Worm (Caenorhabditis elegans): ENCODE measurements around the gene sre-37.
A peak's percentile ranks its signal among the peaks of the same experiment; 100 is the strongest.

The sre-37 gene

ce11 chrII:12491936-12492335 lies 26.3 kb downstream of the sre-37 start, which contains the start of gene srz-6:
Gene srz-6 (plus strand): TSS chrII:12492236.
- TF ChIP-seq unc-62 (GFP tag; optimal IDR thresholded peaks at IDR 0.05) (no peak), fkh-10 (GFP tag; optimal IDR thresholded peaks at IDR 0.05) (no peak), elt-3 (tag; optimal IDR thresholded peaks at IDR 0.05) (no peak), nhr-237 (tag; optimal IDR thresholded peaks at IDR 0.05) (no peak), nhr-23 (tag; optimal IDR thresholded peaks at IDR 0.05) (no peak), eor-1 (tag; optimal IDR thresholded peaks at IDR 0.05) (no peak), hmg-11 (tag; optimal IDR thresholded peaks at IDR 0.05) (no peak), egl-5 (tag; optimal IDR thresholded peaks at IDR 0.05) (no peak), nhr-12 (tag; optimal IDR thresholded peaks at IDR 0.05) (no peak), tbx-2 (tag; optimal IDR thresholded peaks at IDR 0.05) (no peak), jun-1 (tag; optimal IDR thresholded peaks at IDR 0.05) (no peak), pha-4 (tag; optimal IDR thresholded peaks at IDR 0.05) (no peak), ama-1 (optimal IDR thresholded peaks at IDR 0.05) (no peak), fkh-2 (tag; optimal IDR thresholded peaks at IDR 0.05) (no peak), nhr-25 (tag; optimal IDR thresholded peaks at IDR 0.05) (no peak), egl-27 (tag; optimal IDR thresholded peaks at IDR 0.05) (no peak), elt-1 (tag; optimal IDR thresholded peaks at IDR 0.05) (no peak), nhr-11 (tag; optimal IDR thresholded peaks at IDR 0.05) (no peak)

DNA sequence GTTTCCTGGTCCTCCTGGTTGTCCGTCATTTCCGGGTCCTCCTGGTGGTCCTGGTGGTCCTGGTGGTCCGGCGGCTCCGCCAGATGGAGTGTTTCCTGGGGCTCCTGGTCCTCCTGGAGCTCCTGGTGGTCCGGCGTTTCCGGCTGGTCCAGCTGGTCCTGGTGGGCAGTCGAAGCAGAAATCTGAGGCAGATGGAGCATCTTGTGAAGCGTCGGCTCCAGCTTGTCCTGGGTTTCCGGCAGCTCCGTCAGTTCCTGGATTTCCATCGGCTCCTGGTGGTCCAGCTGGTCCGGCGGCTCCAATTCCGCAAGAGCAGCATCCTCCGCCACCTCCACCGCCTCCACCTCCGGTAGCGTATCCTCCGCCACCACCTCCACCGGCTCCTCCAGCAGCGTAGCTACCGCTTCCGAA lies 28.4 kb downstream of the sre-37 start:
- TF ChIP-seq nfya-1 (tag; optimal IDR thresholded peaks at IDR 0.05; ENCODE audit: insufficient read depth) (no peak), nhr-77 (tag; optimal IDR thresholded peaks at IDR 0.05) (no peak), mml-1 (tag; optimal IDR thresholded peaks at IDR 0.05) (no peak), ceh-9 (tag; optimal IDR thresholded peaks at IDR 0.05) (no peak), R02D3.7 (tag; optimal IDR thresholded peaks at IDR 0.05) (no peak), zag-1 (tag; optimal IDR thresholded peaks at IDR 0.05) (no peak), lsy-12 (tag; optimal IDR thresholded peaks at IDR 0.05) (no peak), nhr-67 (tag; optimal IDR thresholded peaks at IDR 0.05) (no peak), ztf-11 (tag; optimal IDR thresholded peaks at IDR 0.05) (no peak), ceh-28 (tag; optimal IDR thresholded peaks at IDR 0.05) (no peak), nhr-237 (tag; optimal IDR thresholded peaks at IDR 0.05) (no peak), hmg-11 (tag; optimal IDR thresholded peaks at IDR 0.05) (no peak), pqm-1 (tag; optimal IDR thresholded peaks at IDR 0.05) (no peak), ZK546.5 (tag; optimal IDR thresholded peaks at IDR 0.05) (no peak), nhr-23 (tag; optimal IDR thresholded peaks at IDR 0.05) (no peak), ztf-4 (tag; optimal IDR thresholded peaks at IDR 0.05) (no peak)

ce11 chrII:12494556-12495131 lies 29.0 kb downstream of the sre-37 start, which contains the start of gene col-85:
Gene col-85 (minus strand): TSS chrII:12495095.
- TF ChIP-seq sea-2 (GFP tag; optimal IDR thresholded peaks at IDR 0.05) (no peak), nhr-77 (tag; optimal IDR thresholded peaks at IDR 0.05) (no peak), ama-1 (optimal IDR thresholded peaks at IDR 0.05) (no peak), pqm-1 (tag; optimal IDR thresholded peaks at IDR 0.05) (peak; percentile 13), nhr-25 (tag; optimal IDR thresholded peaks at IDR 0.05) (peak; percentile 31), aly-2 (tag; optimal IDR thresholded peaks at IDR 0.05) (no peak), eor-1 (tag; optimal IDR thresholded peaks at IDR 0.05) (no peak), lin-15B (tag; optimal IDR thresholded peaks at IDR 0.05) (peak; percentile 35), lin-39 (tag; optimal IDR thresholded peaks at IDR 0.05) (peak; percentile 19), daf-12 (tag; optimal IDR thresholded peaks at IDR 0.05) (no peak), elt-3 (tag; optimal IDR thresholded peaks at IDR 0.05) (no peak), unc-62 (GFP tag; optimal IDR thresholded peaks at IDR 0.05) (no peak), ZK546.5 (tag; optimal IDR thresholded peaks at IDR 0.05) (no peak), elt-1 (tag; optimal IDR thresholded peaks at IDR 0.05) (no peak), nhr-67 (tag; optimal IDR thresholded peaks at IDR 0.05) (no peak), nhr-43 (tag; optimal IDR thresholded peaks at IDR 0.05; ENCODE audit: poor library complexity, severe bottlenecking) (peak; percentile 80), nhr-11 (tag; optimal IDR thresholded peaks at IDR 0.05) (no peak), R02D3.7 (tag; optimal IDR thresholded peaks at IDR 0.05) (peak; percentile 8), zag-1 (tag; optimal IDR thresholded peaks at IDR 0.05) (no peak), unc-39 (tag; optimal IDR thresholded peaks at IDR 0.05) (no peak), lsy-12 (tag; optimal IDR thresholded peaks at IDR 0.05) (peak; percentile 31), snpc-4 (tag; optimal IDR thresholded peaks at IDR 0.05) (peak; percentile 93), hmg-11 (tag; optimal IDR thresholded peaks at IDR 0.05) (peak; percentile 89), ceh-9 (tag; optimal IDR thresholded peaks at IDR 0.05) (no peak), ceh-82 (tag; optimal IDR thresholded peaks at IDR 0.05) (peak; percentile 32), ceh-16 (tag; optimal IDR thresholded peaks at IDR 0.05) (no peak), elt-2 (tag; optimal IDR thresholded peaks at IDR 0.05) (peak; percentile 47), pha-4 (tag; optimal IDR thresholded peaks at IDR 0.05) (no peak), nhr-28 (tag; optimal IDR thresholded peaks at IDR 0.05) (no peak), nhr-237 (tag; optimal IDR thresholded peaks at IDR 0.05) (no peak), egl-5 (tag; optimal IDR thresholded peaks at IDR 0.05) (no peak), egl-27 (tag; optimal IDR thresholded peaks at IDR 0.05) (peak; percentile 41), ztf-4 (tag; optimal IDR thresholded peaks at IDR 0.05) (no peak), ztf-11 (tag; optimal IDR thresholded peaks at IDR 0.05) (no peak), skn-1 (tag; optimal IDR thresholded peaks at IDR 0.05) (peak; percentile 63), fos-1 (tag; optimal IDR thresholded peaks at IDR 0.05) (no peak), nhr-76 (tag; optimal IDR thresholded peaks at IDR 0.05) (no peak), nhr-23 (tag; optimal IDR thresholded peaks at IDR 0.05) (peak; percentile 30), mml-1 (tag; optimal IDR thresholded peaks at IDR 0.05) (no peak), ceh-28 (tag; optimal IDR thresholded peaks at IDR 0.05) (no peak), fkh-2 (tag; optimal IDR thresholded peaks at IDR 0.05) (no peak), jun-1 (tag; optimal IDR thresholded peaks at IDR 0.05) (peak; percentile 61)

Data from whole organism, L3 larva.